Fruit fly (Drosophila melanogaster): Measurements from ENCODE around the gene Alr.

DNA sequence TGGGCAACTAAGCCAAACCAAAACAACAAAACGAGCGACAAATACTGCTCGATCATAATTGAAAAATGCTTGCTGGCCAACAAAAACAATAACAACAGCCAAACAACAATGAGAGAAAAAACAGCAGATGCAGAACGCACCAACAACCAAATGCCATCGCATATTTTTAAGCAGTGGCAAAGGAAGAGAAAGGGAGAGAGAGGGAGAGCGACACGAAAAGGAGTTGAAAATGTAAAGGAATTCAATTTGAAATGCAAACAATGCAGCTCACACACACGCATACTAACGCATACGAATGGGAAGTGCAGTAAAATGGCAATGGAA lies 40.5 kb downstream of the Alr start:
- TF ChIP-seq Sin3A (optimal IDR thresholded peaks at IDR 0.05) = no peak
- TF ChIP-seq Myc (optimal IDR thresholded peaks at IDR 0.05) = no peak
- no peak for TF ChIP-seq psq (optimal IDR thresholded peaks at IDR 0.05)
- TF ChIP-seq h (optimal IDR thresholded peaks at IDR 0.05) = no peak
- TF ChIP-seq insv (optimal IDR thresholded peaks at IDR 0.05) = no peak
- TF ChIP-seq ttk (optimal IDR thresholded peaks at IDR 0.05) = no peak

All from Kc167 (cell line).